Worm (Caenorhabditis elegans) whole organism, L2 larva: ENCODE measurements around the gene F40A3.7.
A peak's percentile ranks its signal among the peaks of the same experiment; 100 is the strongest.

Experiments
- C34F6.9 ChIP-seq: fragments of 150-350 bp; optimal IDR thresholded peaks from 2 replicates; lab custom pipeline; 2014; ENCODE audit warnings: missing biosample characterization, missing genetic modification characterization
- F13H6.1 ChIP-seq: sonication (generic microtip); optimal IDR thresholded peaks from 2 replicates; lab custom pipeline; 2016; ENCODE audit warnings: missing genetic modification characterization, missing compliant biosample characterization
- R02D3.7 ChIP-seq: fragments of 150-350 bp; optimal IDR thresholded peaks from 2 replicates; lab custom pipeline; 2014; ENCODE audit warnings: missing biosample characterization, missing genetic modification characterization
- Y55F3AM.14 ChIP-seq: fragments of 200-800 bp; sonication (Bioruptor generic); optimal IDR thresholded peaks from 2 replicates; lab custom pipeline; 2018; ENCODE audit warnings: mild to moderate bottlenecking, missing genetic modification characterization, missing compliant biosample characterization
- ZK546.5 ChIP-seq: sonication (generic microtip); optimal IDR thresholded peaks from 2 replicates; lab custom pipeline; 2017; ENCODE audit warnings: missing biosample characterization, missing genetic modification characterization
- alr-1 ChIP-seq: fragments of 150-350 bp; optimal IDR thresholded peaks from 2 replicates; lab custom pipeline; 2014; ENCODE audit warnings: missing biosample characterization, missing genetic modification characterization
- aly-2 ChIP-seq: fragments of 150-350 bp; optimal IDR thresholded peaks from 2 replicates; lab custom pipeline; 2014; ENCODE audit warnings: missing biosample characterization, missing genetic modification characterization
- blmp-1 ChIP-seq: sonication (generic microtip); optimal IDR thresholded peaks from 2 replicates; lab custom pipeline; 2017; ENCODE audit warnings: missing genetic modification characterization, mild to moderate bottlenecking, missing compliant biosample characterization, antibody characterized with exemption, moderate library complexity; ENCODE audit not compliant: insufficient read depth
- ceh-16 ChIP-seq: fragments of 150-350 bp; optimal IDR thresholded peaks from 2 replicates; lab custom pipeline; 2014; ENCODE audit warnings: missing biosample characterization, missing genetic modification characterization
- dmd-4 ChIP-seq: sonication (generic microtip); optimal IDR thresholded peaks from 2 replicates; lab custom pipeline; 2017; ENCODE audit warnings: missing biosample characterization, missing genetic modification characterization
- egl-27 ChIP-seq: sonication (generic microtip); optimal IDR thresholded peaks from 3 replicates; lab custom pipeline; 2017; ENCODE audit warnings: missing biosample characterization, missing genetic modification reagents, missing genetic modification characterization
- fos-1 ChIP-seq: fragments of 150-350 bp; optimal IDR thresholded peaks from 2 replicates; lab custom pipeline; 2014; ENCODE audit warnings: missing biosample characterization, missing genetic modification characterization
- gmeb-1 ChIP-seq: fragments of 150-350 bp; optimal IDR thresholded peaks from 2 replicates; lab custom pipeline; 2014; ENCODE audit warnings: missing biosample characterization, missing genetic modification characterization
- lin-11 ChIP-seq: fragments of 150-350 bp; sonication (generic microtip); optimal IDR thresholded peaks from 2 replicates; lab custom pipeline; 2014; ENCODE audit warnings: missing biosample characterization, missing genetic modification characterization, inconsistent platforms, mixed read lengths
- lin-13 ChIP-seq: fragments of 150-350 bp; optimal IDR thresholded peaks from 2 replicates; lab custom pipeline; 2014; ENCODE audit warnings: missing biosample characterization, missing genetic modification reagents, missing genetic modification characterization
- lin-39 ChIP-seq: fragments of 150-350 bp; optimal IDR thresholded peaks from 2 replicates; lab custom pipeline; 2014; ENCODE audit warnings: missing biosample characterization, missing genetic modification reagents, missing genetic modification characterization
- mab-5 ChIP-seq: fragments of 150-350 bp; optimal IDR thresholded peaks from 2 replicates; lab custom pipeline; 2014; ENCODE audit warnings: missing biosample characterization, missing genetic modification characterization
- mbf-1 ChIP-seq: sonication (generic microtip); optimal IDR thresholded peaks from 2 replicates; lab custom pipeline; 2017; ENCODE audit warnings: missing biosample characterization, missing genetic modification characterization
- mdl-1 ChIP-seq, 2 experiments: fragments of 150-350 bp in 1 of 2; sonication (generic microtip) in 1 of 2; optimal IDR thresholded peaks; 2 replicates each; lab custom pipeline; 2017; ENCODE audit warnings: missing biosample characterization in 2 of 2, missing genetic modification characterization in 2 of 2
- nhr-10 ChIP-seq: sonication (generic microtip); optimal IDR thresholded peaks from 2 replicates; lab custom pipeline; 2017; ENCODE audit warnings: missing biosample characterization, missing genetic modification characterization
- nhr-11 ChIP-seq: fragments of 150-350 bp; optimal IDR thresholded peaks from 2 replicates; lab custom pipeline; 2014; ENCODE audit warnings: missing biosample characterization, missing genetic modification characterization
- nhr-12 ChIP-seq: fragments of 150-350 bp; optimal IDR thresholded peaks from 2 replicates; lab custom pipeline; 2014; ENCODE audit warnings: missing biosample characterization, missing genetic modification characterization
- nhr-129 ChIP-seq: fragments of 150-350 bp; optimal IDR thresholded peaks from 2 replicates; lab custom pipeline; 2014; ENCODE audit warnings: missing biosample characterization, missing genetic modification characterization
- nhr-21 ChIP-seq: fragments of 150-350 bp; optimal IDR thresholded peaks from 2 replicates; lab custom pipeline; 2014; ENCODE audit warnings: missing biosample characterization, missing genetic modification characterization
- nhr-23 ChIP-seq: fragments of 150-350 bp; optimal IDR thresholded peaks from 2 replicates; lab custom pipeline; 2014; ENCODE audit warnings: missing biosample characterization, missing genetic modification reagents, missing genetic modification characterization
- nhr-237 ChIP-seq: fragments of 150-350 bp; optimal IDR thresholded peaks from 2 replicates; lab custom pipeline; 2014; ENCODE audit warnings: missing biosample characterization, missing genetic modification characterization
- nhr-25 ChIP-seq: fragments of 150-350 bp; sonication (generic microtip); optimal IDR thresholded peaks from 3 replicates; lab custom pipeline; 2014; ENCODE audit warnings: missing biosample characterization, missing genetic modification characterization
- nhr-6 ChIP-seq: fragments of 150-350 bp; optimal IDR thresholded peaks from 2 replicates; lab custom pipeline; 2014; ENCODE audit warnings: missing biosample characterization, missing genetic modification characterization
- nhr-77 ChIP-seq: fragments of 150-350 bp; optimal IDR thresholded peaks from 2 replicates; lab custom pipeline; 2014; ENCODE audit warnings: missing biosample characterization, missing genetic modification characterization
- peb-1 ChIP-seq: fragments of 150-350 bp; optimal IDR thresholded peaks from 2 replicates; lab custom pipeline; 2014; ENCODE audit warnings: missing biosample characterization, missing genetic modification characterization
- sem-4 ChIP-seq: fragments of 150-350 bp; optimal IDR thresholded peaks from 2 replicates; lab custom pipeline; 2014; ENCODE audit warnings: missing biosample characterization, missing genetic modification reagents, missing genetic modification characterization
- skn-1 ChIP-seq: sonication (generic microtip); optimal IDR thresholded peaks from 2 replicates; lab custom pipeline; 2017; ENCODE audit warnings: missing biosample characterization, missing genetic modification characterization
- sma-3 ChIP-seq: sonication (generic microtip); optimal IDR thresholded peaks from 2 replicates; lab custom pipeline; 2016; ENCODE audit warnings: missing genetic modification reagents, missing genetic modification characterization, missing compliant biosample characterization
- sma-9 ChIP-seq, 2 experiments: fragments of 150-350 bp in 1 of 2; sonication (generic microtip) in 1 of 2; optimal IDR thresholded peaks; 2 replicates each; lab custom pipeline; 2014 to 2016; ENCODE audit warnings: missing genetic modification characterization in 2 of 2, mild to moderate bottlenecking in 1 of 2, missing biosample characterization in 1 of 2, missing compliant biosample characterization in 1 of 2, missing genetic modification reagents in 1 of 2, moderate library complexity in 1 of 2
- unc-39 ChIP-seq: fragments of 150-350 bp; optimal IDR thresholded peaks from 2 replicates; lab custom pipeline; 2014; ENCODE audit warnings: missing biosample characterization, missing genetic modification characterization
- unc-55 ChIP-seq: fragments of 150-350 bp; sonication (generic microtip); optimal IDR thresholded peaks from 3 replicates; lab custom pipeline; 2014; ENCODE audit warnings: missing biosample characterization, missing genetic modification reagents, missing genetic modification characterization
- unc-62 ChIP-seq: fragments of 150-350 bp; optimal IDR thresholded peaks from 2 replicates; lab custom pipeline; 2014; ENCODE audit warnings: missing biosample characterization, missing genetic modification reagents, missing genetic modification characterization
- zag-1 ChIP-seq: fragments of 150-350 bp; optimal IDR thresholded peaks from 2 replicates; lab custom pipeline; 2014; ENCODE audit warnings: missing biosample characterization, missing genetic modification characterization
- ztf-1 ChIP-seq: fragments of 200-800 bp; sonication (Bioruptor generic); conservative IDR thresholded peaks from 2 replicates; pipeline ENCODE4 v1.3.6; 2022; ENCODE audit warnings: missing genetic modification characterization, missing compliant biosample characterization
- ztf-4 ChIP-seq: fragments of 150-350 bp; optimal IDR thresholded peaks from 2 replicates; lab custom pipeline; 2014; ENCODE audit warnings: missing biosample characterization, missing genetic modification characterization

F40A3.7 gene

ce11 chrV:7853900-7854299 lies 45.8 kb downstream of the F40A3.7 start:
- TF ChIP-seq C34F6.9: peak; percentile 7
- no peak for TF ChIP-seq aly-2 (tag; lab: Kevin White, UChicago)
- peak; percentile 8 for TF ChIP-seq unc-55 (GFP tag; lab: Kevin White, UChicago)
- no peak for TF ChIP-seq ZK546.5 (tag; lab: Kevin White, UChicago)

ce11 chrV:7852078-7852477 lies 47.6 kb downstream of the F40A3.7 start:
- no peak for TF ChIP-seq lin-11
- no peak for TF ChIP-seq blmp-1
- TF ChIP-seq zag-1 (tag; lab: Kevin White, UChicago): no peak
- TF ChIP-seq nhr-6 (tag; lab: Kevin White, UChicago): no peak
- TF ChIP-seq Y55F3AM.14: no peak
- TF ChIP-seq nhr-237 (tag; lab: Kevin White, UChicago): no peak
- TF ChIP-seq aly-2 (tag; lab: Kevin White, UChicago): no peak
- TF ChIP-seq F13H6.1: no peak
- TF ChIP-seq mab-5 (tag; lab: Kevin White, UChicago): no peak
- no peak for TF ChIP-seq ZK546.5 (tag; lab: Kevin White, UChicago)
- no peak for TF ChIP-seq dmd-4 (tag; lab: Kevin White, UChicago)
- no peak for TF ChIP-seq nhr-10 (tag; lab: Kevin White, UChicago)
- TF ChIP-seq, all 48 proteins: peak for 0

- no peak for TF ChIP-seq sem-4
- no peak for TF ChIP-seq sma-3
- TF ChIP-seq nhr-6 (tag; lab: Kevin White, UChicago): no peak
- no peak for TF ChIP-seq lin-39 (tag; lab: Kevin White, UChicago)
- TF ChIP-seq nhr-12 (tag; lab: Kevin White, UChicago): no peak
- no peak for TF ChIP-seq unc-39
- no peak for TF ChIP-seq dmd-4 (tag; lab: Kevin White, UChicago)
- TF ChIP-seq skn-1 (tag; lab: Kevin White, UChicago): no peak
- TF ChIP-seq mbf-1: no peak
- no peak for TF ChIP-seq Y55F3AM.14
- no peak for TF ChIP-seq nhr-21 (tag; lab: Kevin White, UChicago)
- TF ChIP-seq mdl-1 (tag; optimal IDR thresholded peaks at IDR 0.05; lab: Kevin White, UChicago): peak in 1 of 2 experiments; percentile 16
- TF ChIP-seq nhr-11 (tag; lab: Kevin White, UChicago): no peak
- TF ChIP-seq unc-62 (GFP tag; lab: Kevin White, UChicago): no peak
- peak; percentile 32 for TF ChIP-seq F13H6.1
- no peak for TF ChIP-seq blmp-1
- TF ChIP-seq ceh-16: no peak
- TF ChIP-seq peb-1 (tag; lab: Kevin White, UChicago): no peak
- TF ChIP-seq mab-5 (tag; lab: Kevin White, UChicago): no peak
- no peak for TF ChIP-seq unc-55 (GFP tag; lab: Kevin White, UChicago)
- TF ChIP-seq nhr-23 (tag; lab: Kevin White, UChicago): no peak
- no peak for TF ChIP-seq zag-1 (tag; lab: Kevin White, UChicago)
- no peak for TF ChIP-seq lin-13 (GFP tag; lab: Kevin White, UChicago)
- TF ChIP-seq nhr-25 (tag; lab: Kevin White, UChicago): no peak
- TF ChIP-seq gmeb-1 (tag; lab: Kevin White, UChicago): no peak
- peak; percentile 9 for TF ChIP-seq fos-1
- TF ChIP-seq R02D3.7 (tag; lab: Kevin White, UChicago): no peak
- no peak for TF ChIP-seq ztf-4
- TF ChIP-seq nhr-129: peak; percentile 44
- no peak for TF ChIP-seq alr-1 (tag; lab: Kevin White, UChicago)
- TF ChIP-seq C34F6.9: peak; percentile 10
- TF ChIP-seq lin-11: no peak
- no peak for TF ChIP-seq nhr-77 (tag; lab: Kevin White, UChicago)
- no peak for TF ChIP-seq ztf-1
- no peak for TF ChIP-seq sma-9 (GFP tag; optimal IDR thresholded peaks at IDR 0.05; lab: Kevin White, UChicago)
- no peak for TF ChIP-seq sma-9 (tag; optimal IDR thresholded peaks at IDR 0.05; lab: Kevin White, UChicago)
- TF ChIP-seq aly-2 (tag; lab: Kevin White, UChicago): no peak
- TF ChIP-seq egl-27 (tag; lab: Kevin White, UChicago): no peak
- TF ChIP-seq nhr-10 (tag; lab: Kevin White, UChicago): no peak
Observed at ce11 chrV:7848251-7848650, 51.4 kb downstream of the F40A3.7 start.
